Fruit fly (Drosophila melanogaster): ENCODE measurements around the gene CG14053.

CG14053 gene

DNA sequence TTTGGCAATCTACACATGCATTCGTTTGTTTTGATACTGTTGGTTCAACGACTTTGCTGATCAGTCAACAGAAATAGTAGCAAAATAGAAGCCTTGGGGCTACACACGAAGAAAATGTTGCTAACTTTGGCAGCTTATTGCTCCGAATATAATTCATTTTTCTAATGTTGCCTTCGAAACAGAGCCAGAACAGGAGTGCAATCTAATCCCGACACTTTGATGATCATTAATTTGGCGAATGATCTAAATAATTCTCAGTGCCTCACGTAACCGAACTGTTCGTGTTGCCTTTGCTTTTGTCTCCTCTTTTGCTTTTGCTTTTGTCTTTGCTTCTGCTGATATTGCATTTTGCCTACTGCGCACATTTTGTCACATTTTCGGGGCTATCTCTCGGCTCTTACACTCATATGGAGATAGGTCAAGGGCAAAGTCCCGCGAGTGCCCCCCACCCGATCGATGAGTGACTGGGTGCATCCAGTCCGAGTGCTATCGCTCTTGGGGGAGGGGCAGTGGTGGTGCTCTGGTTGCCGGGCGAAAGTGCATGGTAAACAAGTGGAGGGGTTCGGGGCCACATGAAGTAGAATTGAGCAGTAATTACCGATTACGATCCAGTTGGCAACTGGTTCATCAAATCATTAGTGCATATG lies 2.5 kb upstream of the CG14053 start (continued):
- TF ChIP-seq fu2 (GFP tag; optimal IDR thresholded peaks at IDR 0.05) (no peak), CG32532 (GFP tag; IDR thresholded peaks at IDR 0.05) (no peak), CG11504 (tag; optimal IDR thresholded peaks at IDR 0.05) (peak; percentile 24), so (GFP tag; IDR thresholded peaks at IDR 0.05) (no peak), salm (tag; optimal IDR thresholded peaks at IDR 0.05) (no peak), row (GFP tag; IDR thresholded peaks at IDR 0.05) (0 out of 3 replicates have a peak, but pooled peaks have one; percentile 8), ems (GFP tag; optimal IDR thresholded peaks at IDR 0.05) (no peak), nom (GFP tag; optimal IDR thresholded peaks at IDR 0.05) (peak; percentile 47), lbe (GFP tag; optimal IDR thresholded peaks at IDR 0.05) (peak; percentile 16), CG5245 (GFP tag; optimal IDR thresholded peaks at IDR 0.05) (no peak), CG3726 (GFP tag; IDR thresholded peaks at IDR 0.05) (no peak), en (GFP tag; optimal IDR thresholded peaks at IDR 0.05) (no peak), Med (GFP tag) (peak; percentile 40), Dref (GFP tag; IDR thresholded peaks at IDR 0.05) (no peak), grn (GFP tag; optimal IDR thresholded peaks at IDR 0.05) (no peak), disco-r (GFP tag; optimal IDR thresholded peaks at IDR 0.05) (no peak), pan (optimal IDR thresholded peaks at IDR 0.05) (no peak), pan (GFP tag; optimal IDR thresholded peaks at IDR 0.05 in 1 of 2, IDR thresholded peaks at IDR 0.05 in 1 of 2) (peak in 1 of 2 experiments; percentile 24), bowl (GFP tag; IDR thresholded peaks at IDR 0.05) (no peak), CG18619 (GFP tag; optimal IDR thresholded peaks at IDR 0.05) (no peak), NK7.1 (GFP tag; optimal IDR thresholded peaks at IDR 0.05) (no peak), Scr (GFP tag; IDR thresholded peaks at IDR 0.05; ENCODE audit: partially characterized antibody) (no peak), nmo (GFP tag; optimal IDR thresholded peaks at IDR 0.05) (peak; percentile 2), CG1529 (GFP tag; optimal IDR thresholded peaks at IDR 0.05) (no peak), Deaf1 (tag; optimal IDR thresholded peaks at IDR 0.05) (no peak), dysf (GFP tag; IDR thresholded peaks at IDR 0.05) (peak; percentile 34; the same call in 1 of the 3 replicates), h (optimal IDR thresholded peaks at IDR 0.05) (no peak), sd (tag; optimal IDR thresholded peaks at IDR 0.05) (no peak), sc (optimal IDR thresholded peaks at IDR 0.05) (no peak), sc (GFP tag; optimal IDR thresholded peaks at IDR 0.05) (no peak), Mad (GFP tag; optimal IDR thresholded peaks at IDR 0.05) (no peak), CG17359 (tag; optimal IDR thresholded peaks at IDR 0.05) (peak; percentile 6), CG33557 (GFP tag; optimal IDR thresholded peaks at IDR 0.05) (no peak), odd (GFP tag; optimal IDR thresholded peaks at IDR 0.05) (no peak), jigr1 (GFP tag; IDR thresholded peaks at IDR 0.05) (no peak), yki (optimal IDR thresholded peaks at IDR 0.05) (no peak), CG8359 (GFP tag; optimal IDR thresholded peaks at IDR 0.05; ENCODE audit: borderline replicate concordance) (no peak), Lpt (GFP tag; optimal IDR thresholded peaks at IDR 0.05) (no peak), Hsf (GFP tag; optimal IDR thresholded peaks at IDR 0.05) (no peak), zen (tag; optimal IDR thresholded peaks at IDR 0.05) (no peak), CG8478 (optimal IDR thresholded peaks at IDR 0.05) (no peak), CG2202 (tag; optimal IDR thresholded peaks at IDR 0.05) (no peak), Six4 (GFP tag; optimal IDR thresholded peaks at IDR 0.05) (no peak), Dek (tag; optimal IDR thresholded peaks at IDR 0.05) (no peak), nerfin-2 (GFP tag; IDR thresholded peaks at IDR 0.05; ENCODE audit: partially characterized antibody) (no peak), B-H2 (GFP tag; optimal IDR thresholded peaks at IDR 0.05) (no peak), exex (tag; optimal IDR thresholded peaks at IDR 0.05) (no peak), Meics (GFP tag; optimal IDR thresholded peaks at IDR 0.05) (no peak), CG12104 (GFP tag; optimal IDR thresholded peaks at IDR 0.05) (no peak), Adf1 (GFP tag; IDR thresholded peaks at IDR 0.05) (no peak), gsb-n (tag; optimal IDR thresholded peaks at IDR 0.05) (no peak), br (optimal IDR thresholded peaks at IDR 0.05) (no peak)
